Fruit fly (Drosophila melanogaster): ENCODE results near the gene Srp68.

Srp68 gene

DNA sequence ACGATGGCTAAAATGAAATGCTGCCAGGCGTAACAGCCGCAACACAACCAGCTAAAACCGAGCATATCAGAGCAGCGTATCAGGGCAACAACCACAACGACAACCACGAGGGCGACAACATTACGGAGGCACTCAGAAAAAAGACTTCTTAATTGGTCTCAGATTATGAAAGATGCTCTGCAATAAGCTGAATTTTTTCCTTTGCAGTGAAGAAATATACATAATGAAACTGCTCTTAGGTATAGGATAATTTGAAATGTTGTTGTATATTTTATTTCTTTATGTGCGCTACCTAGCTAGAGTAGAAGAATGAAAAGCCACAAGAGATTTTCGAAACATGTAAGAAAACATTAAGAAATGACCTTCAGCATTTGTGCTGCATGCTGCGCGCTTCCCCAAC lies 45.3 kb upstream of the Srp68 start:
- TF ChIP-seq CG13296 (GFP tag; optimal IDR thresholded peaks at IDR 0.05) (no peak), Hr51 (GFP tag; optimal IDR thresholded peaks at IDR 0.05) (peak in 1 of 2 experiments; percentile 44), CG43689 (GFP tag; IDR thresholded peaks at IDR 0.05) (no peak), disco-r (GFP tag; optimal IDR thresholded peaks at IDR 0.05) (no peak), CG9817 (tag; optimal IDR thresholded peaks at IDR 0.05) (no peak), CG4424 (GFP tag; optimal IDR thresholded peaks at IDR 0.05) (no peak), kay (GFP tag; optimal IDR thresholded peaks at IDR 0.05) (no peak), Hr78 (GFP tag; optimal IDR thresholded peaks at IDR 0.05) (no peak), trem (tag; optimal IDR thresholded peaks at IDR 0.05) (no peak), Ada2b (GFP tag; IDR thresholded peaks at IDR 0.05) (0 out of 2 replicates have a peak, but pooled peaks have one; percentile 20), ato (GFP tag; IDR thresholded peaks at IDR 0.05; ENCODE audit: partially characterized antibody) (no peak), CG6272 (GFP tag; IDR thresholded peaks at IDR 0.05) (no peak), sna (GFP tag; IDR thresholded peaks at IDR 0.05; ENCODE audit: partially characterized antibody) (no peak), cwo (GFP tag; optimal IDR thresholded peaks at IDR 0.05) (no peak), CG12769 (tag; optimal IDR thresholded peaks at IDR 0.05) (no peak), CG6683 (GFP tag; optimal IDR thresholded peaks at IDR 0.05) (no peak), CG14441 (GFP tag; IDR thresholded peaks at IDR 0.05) (peak; percentile 40; the same call in 1 of the 2 replicates), Atf6 (GFP tag; IDR thresholded peaks at IDR 0.05) (no peak), CG3847 (GFP tag; IDR thresholded peaks at IDR 0.05) (no peak), CG3281 (GFP tag; optimal IDR thresholded peaks at IDR 0.05) (no peak), Usf (GFP tag; optimal IDR thresholded peaks at IDR 0.05) (no peak), NC2β (GFP tag; optimal IDR thresholded peaks at IDR 0.05) (no peak), CG18599 (GFP tag; optimal IDR thresholded peaks at IDR 0.05) (peak; percentile 32), CG33557 (GFP tag; optimal IDR thresholded peaks at IDR 0.05) (no peak), slou (GFP tag; optimal IDR thresholded peaks at IDR 0.05) (no peak), ap (GFP tag; IDR thresholded peaks at IDR 0.05) (no peak), psq (GFP tag; optimal IDR thresholded peaks at IDR 0.05) (no peak), Blimp-1 (GFP tag; optimal IDR thresholded peaks at IDR 0.05) (no peak), CG14050 (GFP tag; IDR thresholded peaks at IDR 0.05) (peak; percentile 11; the same call in 1 of the 3 replicates), HLH3B (GFP tag; IDR thresholded peaks at IDR 0.05) (no peak), ken (GFP tag; IDR thresholded peaks at IDR 0.05) (no peak), H15 (GFP tag; IDR thresholded peaks at IDR 0.05) (no peak), jing (GFP tag; optimal IDR thresholded peaks at IDR 0.05) (no peak), CG11695 (GFP tag; IDR thresholded peaks at IDR 0.05) (0 out of 3 replicates have a peak, but pooled peaks have one; percentile 35), pho (GFP tag; optimal IDR thresholded peaks at IDR 0.05) (no peak), dmrt11E (tag; optimal IDR thresholded peaks at IDR 0.05) (no peak), Spps (tag; optimal IDR thresholded peaks at IDR 0.05) (no peak), CG7987 (GFP tag; optimal IDR thresholded peaks at IDR 0.05) (no peak), CG11696 (GFP tag; IDR thresholded peaks at IDR 0.05) (0 out of 2 replicates have a peak, but pooled peaks have one; percentile 24), CG15269 (tag; optimal IDR thresholded peaks at IDR 0.05) (peak; percentile 20), CG6689 (GFP tag; IDR thresholded peaks at IDR 0.05) (no peak), Dip2 (GFP tag; IDR thresholded peaks at IDR 0.05) (no peak), ranshi (GFP tag; IDR thresholded peaks at IDR 0.05) (no peak), phol (tag; optimal IDR thresholded peaks at IDR 0.05) (no peak), CG7372 (GFP tag; IDR thresholded peaks at IDR 0.05) (no peak), Med (GFP tag) (peak; percentile 63), mam (GFP tag; optimal IDR thresholded peaks at IDR 0.05) (no peak), amos (GFP tag; IDR thresholded peaks at IDR 0.05; ENCODE audit: partially characterized antibody) (no peak), Oli (tag; optimal IDR thresholded peaks at IDR 0.05) (peak; percentile 23), eve (GFP tag; optimal IDR thresholded peaks at IDR 0.05) (no peak), CG10147 (GFP tag; optimal IDR thresholded peaks at IDR 0.05) (no peak)
